Fruit fly (Drosophila melanogaster) whole organism: Measurements from ENCODE around the gene CG42713.

Experiments
- CG8478 ChIP-seq: fragments of >200 bp; optimal IDR thresholded peaks from 2 replicates; lab custom pipeline; 2018; ENCODE audit warnings: inconsistent platforms
- Dll ChIP-seq: fragments of >200 bp; optimal IDR thresholded peaks from 2 replicates; lab custom pipeline; 2017
- pan ChIP-seq: fragments of >200 bp; optimal IDR thresholded peaks from 2 replicates; lab custom pipeline; 2017
- psq ChIP-seq: fragments of >200 bp; optimal IDR thresholded peaks from 2 replicates; lab custom pipeline; 2017
- usp ChIP-seq: fragments of >200 bp; optimal IDR thresholded peaks from 2 replicates; lab custom pipeline; 2017; ENCODE audit warnings: missing biosample characterization, missing genetic modification characterization, mixed read lengths

dm6 chr2L:8866467-8866866, 24.8 kb upstream of the CG42713 start, which contains the start of gene CG9483:
- TF ChIP-seq CG8478 (lab: Kevin White, UChicago), result no peak
- no peak for TF ChIP-seq Dll (lab: Kevin White, UChicago)
- no peak for TF ChIP-seq psq (lab: Kevin White, UChicago)
- TF ChIP-seq pan (lab: Kevin White, UChicago), result no peak
- TF ChIP-seq usp (GFP tag; lab: Kevin White, UChicago), result no peak
